Fruit fly (Drosophila melanogaster): ENCODE data around the gene Neos.

The Neos gene

DNA sequence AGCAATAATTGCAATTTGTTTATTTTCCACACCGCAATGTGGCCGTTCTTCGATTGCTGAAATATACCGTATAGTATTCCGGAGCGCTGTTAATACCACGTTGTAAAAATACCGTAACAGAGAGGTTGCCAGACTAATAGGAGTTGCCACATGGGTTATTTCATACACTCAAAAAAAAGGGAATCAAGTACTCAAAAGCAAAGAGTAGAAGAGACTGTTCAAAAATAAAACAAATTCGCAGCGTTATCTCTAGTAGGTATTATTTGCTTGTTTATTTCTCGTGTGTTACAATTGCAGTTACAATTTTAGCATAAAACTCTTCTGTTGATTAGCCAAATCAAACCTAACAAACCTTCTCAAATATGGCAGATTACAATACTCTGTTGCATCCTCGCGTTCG, 9.0 kb downstream of the Neos start, which contains the start of gene MED4 (continued):
- peak; percentile 74; the same call in 2 of the 3 replicates for TF ChIP-seq CG11695 (GFP tag; IDR thresholded peaks at IDR 0.05)
- peak; percentile 51 for TF ChIP-seq nerfin-1 (tag; optimal IDR thresholded peaks at IDR 0.05)
- peak; percentile 86 for TF ChIP-seq CG13624 (GFP tag; optimal IDR thresholded peaks at IDR 0.05)
- TF ChIP-seq CG8765 (GFP tag; IDR thresholded peaks at IDR 0.05) = no peak
- TF ChIP-seq NFAT (GFP tag; IDR thresholded peaks at IDR 0.05) = peak; percentile 85
- TF ChIP-seq CG4617 (GFP tag; optimal IDR thresholded peaks at IDR 0.05; ENCODE audit: borderline replicate concordance) = peak; percentile 93
- TF ChIP-seq CG13123 (GFP tag; optimal IDR thresholded peaks at IDR 0.05) = peak; percentile 71
- peak; percentile 77 for TF ChIP-seq sisA (GFP tag; IDR thresholded peaks at IDR 0.05)
- TF ChIP-seq Doc3 (GFP tag; IDR thresholded peaks at IDR 0.05; ENCODE audit: partially characterized antibody) = no peak
- peak; percentile 47 for TF ChIP-seq Nf-YB (GFP tag; optimal IDR thresholded peaks at IDR 0.05)
- peak; percentile 58 for TF ChIP-seq slou (GFP tag; optimal IDR thresholded peaks at IDR 0.05)
- TF ChIP-seq sna (GFP tag; IDR thresholded peaks at IDR 0.05; ENCODE audit: partially characterized antibody) = no peak
- TF ChIP-seq CG3281 (GFP tag; optimal IDR thresholded peaks at IDR 0.05) = peak; percentile 73
- TF ChIP-seq CG2199 (GFP tag; IDR thresholded peaks at IDR 0.05) = peak; percentile 70; the same call in 2 of the 3 replicates
- no peak for TF ChIP-seq HLHmδ (GFP tag; optimal IDR thresholded peaks at IDR 0.05)
- TF ChIP-seq her (GFP tag; optimal IDR thresholded peaks at IDR 0.05) = peak; percentile 90
- peak; percentile 61 for TF ChIP-seq Dad (GFP tag; optimal IDR thresholded peaks at IDR 0.05)
- TF ChIP-seq scrt (GFP tag; optimal IDR thresholded peaks at IDR 0.05) = peak; percentile 69
- no peak for TF ChIP-seq tio (GFP tag; optimal IDR thresholded peaks at IDR 0.05)
- no peak for TF ChIP-seq fru (optimal IDR thresholded peaks at IDR 0.05)
- no peak for TF ChIP-seq CG7745 (tag; optimal IDR thresholded peaks at IDR 0.05)
- peak; percentile 89 for TF ChIP-seq Rfx (GFP tag; IDR thresholded peaks at IDR 0.05)
- TF ChIP-seq wek (GFP tag; optimal IDR thresholded peaks at IDR 0.05) = peak; percentile 12
- TF ChIP-seq NK7.1 (GFP tag; optimal IDR thresholded peaks at IDR 0.05) = peak; percentile 66
- peak; percentile 41; the same call in 1 of the 3 replicates for TF ChIP-seq croc (GFP tag; conservative IDR thresholded peaks at IDR 0.05)
- peak; percentile 63 for TF ChIP-seq ssp (GFP tag; IDR thresholded peaks at IDR 0.05)
- TF ChIP-seq sob (GFP tag; IDR thresholded peaks at IDR 0.05) = peak; percentile 82
- TF ChIP-seq CG10959 (GFP tag; IDR thresholded peaks at IDR 0.05) = no peak
- TF ChIP-seq pnt (GFP tag; optimal IDR thresholded peaks at IDR 0.05) = peak; percentile 85
- peak; percentile 61 for TF ChIP-seq fd96Cb (tag; optimal IDR thresholded peaks at IDR 0.05)
- TF ChIP-seq ttk (GFP tag; IDR thresholded peaks at IDR 0.05) = peak; percentile 82
- TF ChIP-seq CG6765 (GFP tag; optimal IDR thresholded peaks at IDR 0.05) = peak; percentile 60
- no peak for TF ChIP-seq Tbp (GFP tag; optimal IDR thresholded peaks at IDR 0.05)
- TF ChIP-seq CG12104 (GFP tag; optimal IDR thresholded peaks at IDR 0.05) = peak; percentile 57
- peak; percentile 82 for TF ChIP-seq CG12391 (tag; optimal IDR thresholded peaks at IDR 0.05)
- TF ChIP-seq ap (GFP tag; IDR thresholded peaks at IDR 0.05) = peak; percentile 30; the same call in 1 of the 2 replicates
- TF ChIP-seq CG33557 (GFP tag; optimal IDR thresholded peaks at IDR 0.05) = peak; percentile 37
- TF ChIP-seq Xrp1 (GFP tag; IDR thresholded peaks at IDR 0.05) = peak; percentile 79
- TF ChIP-seq Lpt (GFP tag; optimal IDR thresholded peaks at IDR 0.05) = no peak
- peak; percentile 58 for TF ChIP-seq CG1792 (GFP tag; optimal IDR thresholded peaks at IDR 0.05)
- peak; percentile 89 for TF ChIP-seq lilli (GFP tag; optimal IDR thresholded peaks at IDR 0.05)
- TF ChIP-seq CG6272 (GFP tag; IDR thresholded peaks at IDR 0.05) = peak; percentile 54; the same call in 1 of the 2 replicates
- TF ChIP-seq tll (GFP tag; optimal IDR thresholded peaks at IDR 0.05) = no peak
- TF ChIP-seq CG14050 (GFP tag; IDR thresholded peaks at IDR 0.05) = peak; percentile 38; the same call in 1 of the 3 replicates
- TF ChIP-seq CG8281 (tag; optimal IDR thresholded peaks at IDR 0.05) = peak; percentile 18
- no peak for TF ChIP-seq ftz-f1 (GFP tag; optimal IDR thresholded peaks at IDR 0.05)
- TF ChIP-seq CG34376 (GFP tag; optimal IDR thresholded peaks at IDR 0.05) = no peak
- peak; percentile 68 for TF ChIP-seq cato (GFP tag; optimal IDR thresholded peaks at IDR 0.05; ENCODE audit: borderline replicate concordance)
- TF ChIP-seq CG2875 (GFP tag; optimal IDR thresholded peaks at IDR 0.05) = peak; percentile 43
- peak; percentile 67; the same call in 1 of the 2 replicates for TF ChIP-seq E2f2 (GFP tag; IDR thresholded peaks at IDR 0.05)
- peak; percentile 95 for TF ChIP-seq pzg (GFP tag; optimal IDR thresholded peaks at IDR 0.05)

All from whole organism, embryonic.